Worm (Caenorhabditis elegans) whole organism, L1 larva: ENCODE measurements around the gene F49C5.16.

Source experiments
- C34B4.2 ChIP-seq: sonication (generic microtip); optimal IDR thresholded peaks from 2 replicates; lab custom pipeline; 2017; ENCODE audit warnings: mild to moderate bottlenecking, missing genetic modification characterization, missing compliant biosample characterization
- F16B12.6 ChIP-seq: fragments of 150-350 bp; optimal IDR thresholded peaks from 2 replicates; lab custom pipeline; 2014; ENCODE audit warnings: missing biosample characterization, missing genetic modification characterization
- Y116A8C.19 ChIP-seq: sonication (generic microtip); optimal IDR thresholded peaks from 2 replicates; lab custom pipeline; 2016; ENCODE audit warnings: missing compliant biosample characterization, missing genetic modification characterization, borderline replicate concordance
- alr-1 ChIP-seq: fragments of 200-800 bp; sonication (Bioruptor generic); optimal IDR thresholded peaks from 2 replicates; lab custom pipeline; 2018; ENCODE audit warnings: borderline replicate concordance, mild to moderate bottlenecking, missing genetic modification characterization, missing compliant biosample characterization
- ama-1 ChIP-seq: fragments of 150-350 bp; optimal IDR thresholded peaks from 2 replicates; lab custom pipeline; 2014
- blmp-1 ChIP-seq: fragments of 150-350 bp; optimal IDR thresholded peaks from 2 replicates; lab custom pipeline; 2014; ENCODE audit warnings: missing biosample characterization, missing genetic modification characterization
- ceh-63 ChIP-seq: fragments of 200-800 bp; sonication (Bioruptor generic); optimal IDR thresholded peaks from 2 replicates; lab custom pipeline; 2018; ENCODE audit warnings: mild to moderate bottlenecking, missing genetic modification characterization, missing compliant biosample characterization
- ceh-88 ChIP-seq: fragments of 200-800 bp; sonication (Bioruptor generic); IDR thresholded peaks from 2 replicates; pipeline ENCODE4 v1.3.6; 2022; ENCODE audit warnings: missing genetic modification characterization, missing compliant biosample characterization
- ces-1 ChIP-seq: fragments of 150-350 bp; optimal IDR thresholded peaks from 2 replicates; lab custom pipeline; 2014; ENCODE audit warnings: missing biosample characterization, missing genetic modification reagents, missing genetic modification characterization
- dpl-1 ChIP-seq, 3 experiments: fragments of 150-350 bp in 2 of 3; sonication (generic microtip) in 1 of 3; optimal IDR thresholded peaks; 2 replicates each; lab custom pipeline; 2014 to 2017; ENCODE audit warnings: missing biosample characterization in 3 of 3, missing genetic modification characterization in 3 of 3, missing genetic modification reagents in 3 of 3
- fkh-10 ChIP-seq: sonication (generic microtip); optimal IDR thresholded peaks from 2 replicates; lab custom pipeline; 2017; ENCODE audit warnings: missing biosample characterization, missing genetic modification reagents, missing genetic modification characterization
- fkh-8 ChIP-seq: sonication (generic microtip); optimal IDR thresholded peaks from 2 replicates; lab custom pipeline; 2016; ENCODE audit warnings: mild to moderate bottlenecking, missing genetic modification characterization, missing compliant biosample characterization
- grh-1 ChIP-seq: fragments of 200-800 bp; sonication (Bioruptor generic); IDR thresholded peaks from 2 replicates; pipeline ENCODE4 v1.3.6; 2022; ENCODE audit warnings: missing genetic modification reagents, missing genetic modification characterization, missing compliant biosample characterization
- hlh-17 ChIP-seq: fragments of 200-800 bp; sonication (Bioruptor generic); optimal IDR thresholded peaks from 2 replicates; lab custom pipeline; 2018; ENCODE audit warnings: missing genetic modification characterization, mild to moderate bottlenecking, missing compliant biosample characterization, moderate library complexity, borderline replicate concordance
- isw-1 ChIP-seq: fragments of 200-800 bp; sonication (Bioruptor generic); IDR thresholded peaks from 2 replicates; pipeline ENCODE4 v1.3.6; 2022; ENCODE audit warnings: missing genetic modification characterization, missing compliant biosample characterization
- lin-15B ChIP-seq: fragments of 150-350 bp; sonication (generic microtip); optimal IDR thresholded peaks from 3 replicates; lab custom pipeline; 2014; ENCODE audit warnings: missing biosample characterization, missing genetic modification characterization
- lir-3 ChIP-seq: sonication (generic microtip); optimal IDR thresholded peaks from 2 replicates; lab custom pipeline; 2016; ENCODE audit warnings: mild to moderate bottlenecking, missing genetic modification characterization, moderate library complexity, missing compliant biosample characterization; ENCODE audit not compliant: poor library complexity
- mdl-1 ChIP-seq, 2 experiments: fragments of 150-350 bp; optimal IDR thresholded peaks; 2 replicates each; lab custom pipeline; 2014 to 2017; ENCODE audit warnings: missing biosample characterization in 2 of 2, missing genetic modification characterization in 2 of 2, inconsistent platforms in 1 of 2
- mef-2 ChIP-seq: fragments of 150-350 bp; optimal IDR thresholded peaks from 2 replicates; lab custom pipeline; 2014; ENCODE audit warnings: missing biosample characterization, missing genetic modification characterization
- nhr-12 ChIP-seq: sonication (generic microtip); optimal IDR thresholded peaks from 2 replicates; lab custom pipeline; 2017; ENCODE audit warnings: missing biosample characterization, missing genetic modification characterization
- nhr-28 ChIP-seq: fragments of 150-350 bp; optimal IDR thresholded peaks from 2 replicates; lab custom pipeline; 2014; ENCODE audit warnings: missing biosample characterization, missing genetic modification characterization
- nhr-71 ChIP-seq: sonication (generic microtip); optimal IDR thresholded peaks from 2 replicates; lab custom pipeline; 2016; ENCODE audit warnings: mild to moderate bottlenecking, missing genetic modification characterization, moderate library complexity, missing compliant biosample characterization
- nhr-84 ChIP-seq: sonication (generic microtip); optimal IDR thresholded peaks from 2 replicates; lab custom pipeline; 2017; ENCODE audit warnings: missing biosample characterization, missing genetic modification characterization
- nhr-90 ChIP-seq: sonication (generic microtip); optimal IDR thresholded peaks from 2 replicates; lab custom pipeline; 2016; ENCODE audit warnings: mild to moderate bottlenecking, missing genetic modification characterization, missing compliant biosample characterization; ENCODE audit not compliant: poor library complexity
- pax-3 ChIP-seq: fragments of 200-800 bp; sonication (Bioruptor generic); optimal IDR thresholded peaks from 2 replicates; lab custom pipeline; 2018; ENCODE audit warnings: mild to moderate bottlenecking, missing genetic modification characterization, moderate library complexity, missing compliant biosample characterization
- pqm-1 ChIP-seq: sonication (generic microtip); optimal IDR thresholded peaks from 3 replicates; lab custom pipeline; 2017; ENCODE audit warnings: missing biosample characterization, missing genetic modification characterization
- rnt-1 ChIP-seq: sonication (generic microtip); optimal IDR thresholded peaks from 2 replicates; lab custom pipeline; 2016; ENCODE audit warnings: mild to moderate bottlenecking, missing genetic modification characterization, moderate library complexity, missing compliant biosample characterization
- snpc-4 ChIP-seq: fragments of 150-350 bp; optimal IDR thresholded peaks from 2 replicates; lab custom pipeline; 2014; ENCODE audit warnings: missing biosample characterization, missing genetic modification characterization
- sox-4 ChIP-seq: sonication (generic microtip); optimal IDR thresholded peaks from 2 replicates; lab custom pipeline; 2016; ENCODE audit warnings: missing genetic modification characterization, missing compliant biosample characterization
- sup-37 ChIP-seq: fragments of 200-800 bp; sonication (Bioruptor generic); optimal IDR thresholded peaks from 2 replicates; lab custom pipeline; 2018; ENCODE audit warnings: mild to moderate bottlenecking, missing genetic modification characterization, missing compliant biosample characterization
- unc-62 ChIP-seq: fragments of 150-350 bp; optimal IDR thresholded peaks from 2 replicates; lab custom pipeline; 2014; ENCODE audit warnings: missing biosample characterization, missing genetic modification reagents, missing genetic modification characterization
- xbp-1 ChIP-seq: sonication (generic microtip); optimal IDR thresholded peaks from 2 replicates; lab custom pipeline; 2016; ENCODE audit warnings: missing genetic modification characterization, missing compliant biosample characterization
- zag-1 ChIP-seq: fragments of 150-350 bp; optimal IDR thresholded peaks from 2 replicates; lab custom pipeline; 2014; ENCODE audit warnings: missing biosample characterization, missing genetic modification characterization
- ztf-4 ChIP-seq: fragments of 150-350 bp; optimal IDR thresholded peaks from 2 replicates; lab custom pipeline; 2014; ENCODE audit warnings: missing biosample characterization, missing genetic modification characterization

Gene F49C5.16

ce11 chrII:12550940-12551339 lies 3.3 kb downstream of the F49C5.16 start:
- TF ChIP-seq ztf-4 (tag; lab: Kevin White, UChicago) (no peak), pqm-1 (tag; lab: Kevin White, UChicago) (no peak), nhr-84 (no peak), sup-37 (no peak), grh-1 (GFP tag; lab: Robert Waterston, UW) (no peak), C34B4.2 (tag; lab: Kevin White, UChicago) (no peak), fkh-8 (tag; lab: Kevin White, UChicago) (no peak), alr-1 (tag; lab: Kevin White, UChicago) (no peak), dpl-1 (GFP tag; optimal IDR thresholded peaks at IDR 0.05; lab: Kevin White, UChicago) (no peak), ces-1 (no peak), mef-2 (no peak)
- TF ChIP-seq, all 84 proteins: peak for 0

- TF ChIP-seq F16B12.6 (no peak), mdl-1 (tag; optimal IDR thresholded peaks at IDR 0.05; lab: Kevin White, UChicago) (no peak), isw-1 (GFP tag; lab: Robert Waterston, UW) (no peak), nhr-71 (tag; lab: Kevin White, UChicago) (no peak), Y116A8C.19 (tag; lab: Kevin White, UChicago) (no peak), nhr-28 (tag; lab: Kevin White, UChicago) (no peak), unc-62 (no peak)
- TF ChIP-seq, all 84 proteins: peak for 0
Observed at ce11 chrII:12555579-12555978, 7.9 kb downstream of the F49C5.16 start, which contains the start of gene F49C5.11. F49C5.11 (plus strand) TSS chrII:12555879.

- TF ChIP-seq lin-15B (tag; lab: Kevin White, UChicago) (no peak), nhr-71 (tag; lab: Kevin White, UChicago) (no peak), ceh-88 (no peak), nhr-28 (tag; lab: Kevin White, UChicago) (no peak), dpl-1 (GFP tag; optimal IDR thresholded peaks at IDR 0.05; lab: Kevin White, UChicago) (no peak)
- TF ChIP-seq, all 84 proteins: peak for 0
Observed at ce11 chrII:12560210-12560609, 12.6 kb downstream of the F49C5.16 start, which contains the start of gene F49C5.12. F49C5.12 (minus strand) TSS chrII:12560310.

ce11 chrII:12565851-12566250 lies 18.2 kb downstream of the F49C5.16 start, which contains the start of gene F49C5.7:
F49C5.7 (plus strand) TSS chrII:12566151.
- TF ChIP-seq ceh-63 (GFP tag; lab: Kevin White, UChicago) (no peak), pax-3 (tag; lab: Kevin White, UChicago) (no peak), fkh-8 (tag; lab: Kevin White, UChicago) (no peak)

ce11 chrII:12570523-12570922 lies 22.9 kb downstream of the F49C5.16 start, which contains the start of gene Y38E10A.1:
Y38E10A.1 (minus strand) TSS chrII:12570623.
- TF ChIP-seq nhr-90 (tag; lab: Kevin White, UChicago) (no peak), ama-1 (lab: Kevin White, UChicago) (no peak), nhr-12 (tag; lab: Kevin White, UChicago) (no peak), zag-1 (no peak), sox-4 (tag; lab: Kevin White, UChicago) (no peak), snpc-4 (tag; lab: Kevin White, UChicago) (no peak), lir-3 (tag; lab: Kevin White, UChicago) (no peak), rnt-1 (no peak), xbp-1 (tag; lab: Kevin White, UChicago) (no peak), nhr-28 (tag; lab: Kevin White, UChicago) (no peak)
- TF ChIP-seq, all 84 proteins: peak for 0

- TF ChIP-seq hlh-17 (GFP tag; lab: Kevin White, UChicago) (no peak), sup-37 (no peak), blmp-1 (tag; lab: Kevin White, UChicago) (no peak), fkh-10 (GFP tag; lab: Kevin White, UChicago) (no peak), sox-4 (tag; lab: Kevin White, UChicago) (no peak)
Observed at ce11 chrII:12572760-12573159, 25.1 kb downstream of the F49C5.16 start, which contains the start of gene Y38E10A.35. Y38E10A.35 (minus strand) TSS chrII:12572860.
